Worm (Caenorhabditis elegans) whole organism, young adult: Measurements from ENCODE around the gene F55A4.13.

Experiments used
- C17E4.6 ChIP-seq: fragments of 200-800 bp; sonication (Bioruptor generic); IDR thresholded peaks from 2 replicates; pipeline ENCODE4 v1.3.6; 2022; ENCODE audit warnings: missing genetic modification reagents, missing genetic modification characterization, missing compliant biosample characterization
- F23B12.7 ChIP-seq: sonication (generic microtip); optimal IDR thresholded peaks from 2 replicates; lab custom pipeline; 2017; ENCODE audit warnings: missing genetic modification characterization, mild to moderate bottlenecking, missing compliant biosample characterization, antibody characterized with exemption, moderate library complexity; ENCODE audit not compliant: insufficient read depth
- F39B2.1 ChIP-seq: fragments of 200-800 bp; sonication (Bioruptor generic); IDR thresholded peaks from 2 replicates; pipeline ENCODE4 v1.3.6; 2022; ENCODE audit warnings: missing genetic modification reagents, missing genetic modification characterization, missing compliant biosample characterization
- K11D2.4 ChIP-seq: fragments of 200-800 bp; sonication (Bioruptor generic); IDR thresholded peaks from 2 replicates; pipeline ENCODE4 v1.3.6; 2022; ENCODE audit warnings: missing genetic modification reagents, missing genetic modification characterization, missing compliant biosample characterization
- Y56A3A.18 ChIP-seq: fragments of 200-800 bp; sonication (Bioruptor generic); IDR thresholded peaks from 2 replicates; pipeline ENCODE4 v1.3.6; 2022; ENCODE audit warnings: missing genetic modification reagents, missing genetic modification characterization, missing compliant biosample characterization
- Y67H2A.10 ChIP-seq: fragments of 200-800 bp; sonication (Bioruptor generic); conservative IDR thresholded peaks from 2 replicates; pipeline ENCODE4 v1.3.6; 2022; ENCODE audit warnings: missing genetic modification reagents, missing genetic modification characterization, missing compliant biosample characterization
- Y95B8A.8 ChIP-seq: fragments of 200-800 bp; sonication (Bioruptor generic); IDR thresholded peaks from 2 replicates; pipeline ENCODE4 v1.3.6; 2022; ENCODE audit warnings: missing genetic modification reagents, missing genetic modification characterization, missing compliant biosample characterization
- aptf-2 ChIP-seq: fragments of 200-800 bp; sonication (Bioruptor generic); conservative IDR thresholded peaks from 2 replicates; pipeline ENCODE4 v1.3.6; 2022; ENCODE audit warnings: missing genetic modification reagents, missing genetic modification characterization, missing compliant biosample characterization
- bed-2 ChIP-seq: fragments of 200-800 bp; sonication (Bioruptor generic); IDR thresholded peaks from 2 replicates; pipeline ENCODE4 v1.3.6; 2022; ENCODE audit warnings: missing genetic modification reagents, missing genetic modification characterization, missing compliant biosample characterization
- ccch-3 ChIP-seq: fragments of 200-800 bp; sonication (Bioruptor generic); optimal IDR thresholded peaks from 2 replicates; lab custom pipeline; 2018; ENCODE audit warnings: mild to moderate bottlenecking, missing genetic modification characterization, missing compliant biosample characterization
- ceh-58 ChIP-seq: fragments of 200-800 bp; sonication (Bioruptor generic); IDR thresholded peaks from 2 replicates; pipeline ENCODE4 v1.3.6; 2022; ENCODE audit warnings: missing genetic modification characterization, missing compliant biosample characterization
- dox-1 ChIP-seq: fragments of 200-800 bp; sonication (Bioruptor generic); IDR thresholded peaks from 2 replicates; pipeline ENCODE4 v1.3.6; 2022; ENCODE audit warnings: missing genetic modification reagents, missing genetic modification characterization, missing compliant biosample characterization
- egl-44 ChIP-seq: fragments of 200-800 bp; sonication (Bioruptor generic); IDR thresholded peaks from 2 replicates; pipeline ENCODE4 v1.3.6; 2022; ENCODE audit warnings: missing genetic modification reagents, missing genetic modification characterization, missing compliant biosample characterization
- ekl-4 ChIP-seq: fragments of 200-800 bp; sonication (Bioruptor generic); IDR thresholded peaks from 2 replicates; pipeline ENCODE4 v1.3.6; 2022; ENCODE audit warnings: missing genetic modification reagents, missing genetic modification characterization, missing compliant biosample characterization
- him-1 ChIP-seq: sonication (generic microtip); optimal IDR thresholded peaks from 2 replicates; lab custom pipeline; 2016; ENCODE audit warnings: missing genotype, missing genetic modification reagents, missing genetic modification characterization, missing compliant biosample characterization
- hrde-1 ChIP-seq: sonication (generic microtip); optimal IDR thresholded peaks from 2 replicates; lab custom pipeline; 2016; ENCODE audit warnings: missing genetic modification characterization, mild to moderate bottlenecking, missing compliant biosample characterization, moderate library complexity, missing genotype, missing genetic modification reagents, borderline replicate concordance
- let-526 ChIP-seq: fragments of 200-800 bp; sonication (Bioruptor generic); IDR thresholded peaks from 2 replicates; pipeline ENCODE4 v1.3.6; 2022; ENCODE audit warnings: missing genetic modification reagents, missing genetic modification characterization, missing compliant biosample characterization
- lin-26 ChIP-seq: fragments of 200-800 bp; sonication (Bioruptor generic); IDR thresholded peaks from 2 replicates; pipeline ENCODE4 v1.3.6; 2022; ENCODE audit warnings: missing genetic modification reagents, missing genetic modification characterization, missing compliant biosample characterization
- lin-40 ChIP-seq: sonication (generic microtip); optimal IDR thresholded peaks from 2 replicates; lab custom pipeline; 2016; ENCODE audit warnings: missing genetic modification characterization, mild to moderate bottlenecking, missing compliant biosample characterization, missing genotype, missing genetic modification reagents
- lsy-27 ChIP-seq: sonication (generic microtip); optimal IDR thresholded peaks from 2 replicates; lab custom pipeline; 2017; ENCODE audit warnings: missing genetic modification characterization, mild to moderate bottlenecking, missing compliant biosample characterization, antibody characterized with exemption, missing genotype, borderline replicate concordance; ENCODE audit not compliant: insufficient read depth
- madf-10 ChIP-seq: sonication (generic microtip); optimal IDR thresholded peaks from 2 replicates; lab custom pipeline; 2016; ENCODE audit warnings: mild to moderate bottlenecking, missing genetic modification characterization, missing compliant biosample characterization
- mel-28 ChIP-seq: sonication (generic microtip); optimal IDR thresholded peaks from 2 replicates; lab custom pipeline; 2016; ENCODE audit warnings: borderline replicate concordance, mild to moderate bottlenecking, missing genetic modification characterization, missing compliant biosample characterization
- nfyb-1 ChIP-seq: fragments of 200-800 bp; sonication (Bioruptor generic); IDR thresholded peaks from 2 replicates; pipeline ENCODE4 v1.3.6; 2022; ENCODE audit warnings: missing genetic modification reagents, missing genetic modification characterization, missing compliant biosample characterization
- nhr-27 ChIP-seq: fragments of 200-800 bp; sonication (Bioruptor generic); optimal IDR thresholded peaks from 2 replicates; lab custom pipeline; 2018; ENCODE audit warnings: mild to moderate bottlenecking, missing genetic modification characterization, moderate library complexity, missing compliant biosample characterization
- nhr-80 ChIP-seq: sonication (generic microtip); optimal IDR thresholded peaks from 2 replicates; lab custom pipeline; 2016; ENCODE audit warnings: missing genetic modification characterization, missing compliant biosample characterization
- nhr-90 ChIP-seq: sonication (generic microtip); optimal IDR thresholded peaks from 2 replicates; lab custom pipeline; 2016; ENCODE audit warnings: missing genotype, mild to moderate bottlenecking, missing genetic modification characterization, missing compliant biosample characterization
- pbrm-1 ChIP-seq: fragments of 200-800 bp; sonication (Bioruptor generic); IDR thresholded peaks from 2 replicates; pipeline ENCODE4 v1.3.6; 2022; ENCODE audit warnings: missing genetic modification reagents, missing genetic modification characterization, missing compliant biosample characterization
- rcor-1 ChIP-seq: fragments of 200-800 bp; sonication (Bioruptor generic); IDR thresholded peaks from 2 replicates; pipeline ENCODE4 v1.3.6; 2022; ENCODE audit warnings: missing genetic modification reagents, missing genetic modification characterization, missing compliant biosample characterization
- tbp1 ChIP-seq: fragments of 200-800 bp; sonication (Bioruptor generic); optimal IDR thresholded peaks from 2 replicates; lab custom pipeline; 2018; ENCODE audit warnings: mild to moderate bottlenecking, missing genetic modification characterization, missing compliant biosample characterization
- tlf-1 ChIP-seq: fragments of 200-800 bp; sonication (Bioruptor generic); optimal IDR thresholded peaks from 2 replicates; lab custom pipeline; 2018; ENCODE audit warnings: mild to moderate bottlenecking, missing genetic modification characterization, missing compliant biosample characterization
- xnd-1 ChIP-seq: sonication (generic microtip); optimal IDR thresholded peaks from 2 replicates; lab custom pipeline; 2016; ENCODE audit warnings: missing genotype, missing genetic modification reagents, missing genetic modification characterization, missing compliant biosample characterization
- zfh-2 ChIP-seq: fragments of 200-800 bp; sonication (Bioruptor generic); conservative IDR thresholded peaks from 2 replicates; pipeline ENCODE4 v1.3.6; 2022; ENCODE audit warnings: missing genetic modification reagents, missing genetic modification characterization, missing compliant biosample characterization
- ztf-18 ChIP-seq: sonication (generic microtip); optimal IDR thresholded peaks from 2 replicates; lab custom pipeline; 2016; ENCODE audit warnings: missing genotype, mild to moderate bottlenecking, missing genetic modification characterization, missing compliant biosample characterization
- ztf-25 ChIP-seq: fragments of 200-800 bp; sonication (Bioruptor generic); IDR thresholded peaks from 2 replicates; pipeline ENCODE4 v1.3.6; 2022; ENCODE audit warnings: missing genetic modification reagents, missing genetic modification characterization, missing compliant biosample characterization
- ztf-26 ChIP-seq: sonication (generic microtip); optimal IDR thresholded peaks from 2 replicates; lab custom pipeline; 2017; ENCODE audit warnings: missing genetic modification characterization, missing compliant biosample characterization
- ztf-3 ChIP-seq: fragments of 200-800 bp; sonication (Bioruptor generic); optimal IDR thresholded peaks from 2 replicates; lab custom pipeline; 2018; ENCODE audit warnings: mild to moderate bottlenecking, missing genetic modification characterization, missing compliant biosample characterization

F55A4.13 gene

DNA sequence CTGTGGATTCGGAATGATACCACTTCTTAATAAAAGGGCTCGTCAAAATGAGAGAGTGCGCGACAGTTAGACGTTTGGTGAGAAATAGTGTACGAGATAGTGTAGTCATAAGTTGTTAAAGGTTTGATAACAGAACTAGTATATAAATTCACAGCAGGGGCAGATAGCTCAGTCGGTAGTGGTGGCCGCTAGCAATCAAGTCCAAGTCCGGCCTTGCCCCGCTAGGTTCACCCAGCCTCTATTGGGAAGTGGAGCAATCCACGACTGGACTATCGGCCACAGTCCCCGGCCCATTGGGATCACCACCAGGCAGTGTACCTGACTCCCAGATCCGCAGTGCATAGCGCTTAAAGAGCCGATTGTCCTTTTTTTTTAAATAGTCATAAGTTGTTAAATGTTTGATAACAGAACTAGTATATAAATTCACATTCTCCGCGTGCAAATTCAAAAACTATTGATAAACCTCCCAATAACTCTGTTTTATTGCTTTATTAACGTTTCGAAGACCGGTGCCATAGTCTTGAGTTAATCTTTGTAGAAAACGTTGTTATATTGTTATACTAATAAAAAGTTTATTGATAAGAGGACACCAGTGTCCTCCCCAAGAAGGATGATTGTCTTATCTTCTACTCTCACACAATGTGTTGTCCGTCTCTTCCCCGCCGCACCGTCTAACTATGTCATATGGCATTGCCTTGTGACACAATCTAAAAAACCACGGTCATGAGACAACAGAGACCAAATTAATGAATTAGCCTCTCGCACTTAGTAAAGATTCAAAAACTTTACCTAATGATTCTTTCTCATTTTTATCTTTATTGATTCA, 6.5 kb downstream of the F55A4.13 start (continued):
- no peak for TF ChIP-seq rcor-1 (GFP tag; lab: Robert Waterston, UW)
- TF ChIP-seq let-526 (GFP tag; lab: Robert Waterston, UW): peak; percentile 55; the same call in 1 of the 2 replicates
- 0 out of 2 replicates have a peak, but pooled peaks have one; percentile 44 for TF ChIP-seq Y95B8A.8 (GFP tag; lab: Robert Waterston, UW)
- TF ChIP-seq F39B2.1: no peak
- peak; percentile 24; the same call in 1 of the 2 replicates for TF ChIP-seq pbrm-1 (GFP tag; lab: Robert Waterston, UW)
- peak; percentile 87 for TF ChIP-seq nhr-80 (tag; lab: Kevin White, UChicago)
- no peak for TF ChIP-seq C17E4.6 (GFP tag; lab: Robert Waterston, UW)
- TF ChIP-seq egl-44 (GFP tag; lab: Robert Waterston, UW): peak; percentile 77
- no peak for TF ChIP-seq F23B12.7 (tag; lab: Kevin White, UChicago)
- TF ChIP-seq lin-26: peak; percentile 63
- no peak for TF ChIP-seq ccch-3
- no peak for TF ChIP-seq xnd-1 (tag; lab: Kevin White, UChicago)
- TF ChIP-seq aptf-2 (GFP tag; lab: Robert Waterston, UW): 0 out of 2 replicates have a peak, but pooled peaks have one; percentile 17
- peak; percentile 29 for TF ChIP-seq madf-10 (tag; lab: Kevin White, UChicago)
- peak; percentile 9 for TF ChIP-seq ztf-18
- 0 out of 2 replicates have a peak, but pooled peaks have one; percentile 17 for TF ChIP-seq ztf-25
- TF ChIP-seq bed-2 (GFP tag; lab: Robert Waterston, UW): no peak
- TF ChIP-seq Y67H2A.10 (GFP tag; lab: Robert Waterston, UW): 0 out of 2 replicates have a peak, but pooled peaks have one; percentile 9
- TF ChIP-seq nfyb-1 (GFP tag; lab: Robert Waterston, UW): peak; percentile 48
- TF ChIP-seq ekl-4: no peak
- peak; percentile 55 for TF ChIP-seq lin-40 (tag; lab: Kevin White, UChicago)
- TF ChIP-seq mel-28: no peak
- no peak for TF ChIP-seq hrde-1 (tag; lab: Kevin White, UChicago)
- TF ChIP-seq Y56A3A.18 (GFP tag; lab: Robert Waterston, UW): 0 out of 2 replicates have a peak, but pooled peaks have one; percentile 20
- TF ChIP-seq ztf-26 (tag; lab: Kevin White, UChicago): peak; percentile 64
- TF ChIP-seq lsy-27 (tag; lab: Kevin White, UChicago): no peak
- peak; percentile 13 for TF ChIP-seq dox-1 (GFP tag; lab: Robert Waterston, UW)
- peak; percentile 27 for TF ChIP-seq nhr-90 (tag; lab: Kevin White, UChicago)
- peak; percentile 59; the same call in 1 of the 2 replicates for TF ChIP-seq K11D2.4
- peak; percentile 62 for TF ChIP-seq tbp1 (GFP tag; lab: Kevin White, UChicago)

ce11 chrX:1009512-1009911, 7.8 kb downstream of the F55A4.13 start:
- TF ChIP-seq him-1 (tag; lab: Kevin White, UChicago) (no peak), ztf-3 (GFP tag; lab: Kevin White, UChicago) (no peak), tlf-1 (GFP tag; lab: Kevin White, UChicago) (no peak), nhr-27 (tag; lab: Kevin White, UChicago) (no peak), zfh-2 (GFP tag; lab: Robert Waterston, UW) (no peak), nhr-80 (tag; lab: Kevin White, UChicago) (peak; percentile 48), ceh-58 (GFP tag; lab: Robert Waterston, UW) (0 out of 2 replicates have a peak, but pooled peaks have one; percentile 22)
- TF ChIP-seq, all 124 proteins: peak for 2
